Fruit fly (Drosophila melanogaster) whole organism, embryonic: Measurements from ENCODE around the gene CG10031.

Source experiments
- ATbp ChIP-seq: fragments of 200-800 bp; sonication (Bioruptor generic); optimal IDR thresholded peaks from 2 replicates; lab custom pipeline; 2017; ENCODE audit warnings: missing biosample characterization, mild to moderate bottlenecking, missing genetic modification characterization, missing genetic modification reagents
- Ada2b ChIP-seq: fragments of 200-800 bp; sonication (Bioruptor generic); IDR thresholded peaks from 2 replicates; pipeline ENCODE4 v1.3.6; 2022; ENCODE audit warnings: missing biosample characterization, missing genetic modification characterization
- Awh ChIP-seq: fragments of 200-800 bp; sonication (Bioruptor generic); IDR thresholded peaks from 2 replicates; pipeline ENCODE4, ENCODE4 v1.3.6; 2022; ENCODE audit warnings: missing biosample characterization, missing genetic modification characterization
- CG10321 ChIP-seq: fragments of 200-800 bp; sonication (Bioruptor generic); IDR thresholded peaks from 2 replicates; pipeline ENCODE4 v1.3.6; 2022; ENCODE audit warnings: missing biosample characterization, missing genetic modification characterization
- CG10654 ChIP-seq: fragments of 200-800 bp; sonication (Bioruptor generic); optimal IDR thresholded peaks from 2 replicates; lab custom pipeline; 2016; ENCODE audit warnings: missing biosample characterization, missing genetic modification characterization
- CG10959 ChIP-seq: fragments of 200-800 bp; sonication (Bioruptor generic); IDR thresholded peaks from 2 replicates; pipeline ENCODE4 v1.3.6; 2022; ENCODE audit warnings: missing biosample characterization, missing genetic modification characterization
- CG11247 ChIP-seq: fragments of 200-800 bp; sonication (Bioruptor generic); IDR thresholded peaks from 2 replicates; pipeline ENCODE4 v1.3.6; 2022; ENCODE audit warnings: missing biosample characterization, missing genetic modification characterization
- CG11560 ChIP-seq: fragments of 200-800 bp; sonication (Bioruptor generic); IDR thresholded peaks from 3 replicates; pipeline ENCODE4 v1.3.6; 2022; ENCODE audit warnings: missing biosample characterization, missing genetic modification characterization
- CG1233 ChIP-seq: fragments of 200-800 bp; sonication (Bioruptor generic); optimal IDR thresholded peaks from 4 replicates; lab custom pipeline; 2018; ENCODE audit warnings: missing biosample characterization, mild to moderate bottlenecking, missing genetic modification characterization
- CG13624 ChIP-seq: fragments of 200-800 bp; sonication (Bioruptor generic); optimal IDR thresholded peaks from 2 replicates; lab custom pipeline; 2016; ENCODE audit warnings: missing biosample characterization, missing genetic modification characterization
- CG16779 ChIP-seq: fragments of 200-800 bp; sonication (Bioruptor generic); IDR thresholded peaks from 2 replicates; pipeline ENCODE4 v1.3.6; 2022; ENCODE audit warnings: missing biosample characterization, missing genetic modification characterization
- CG17361 ChIP-seq: fragments of 200-800 bp; sonication (Bioruptor generic); IDR thresholded peaks from 3 replicates; pipeline ENCODE4 v1.3.6; 2022; ENCODE audit warnings: missing biosample characterization, missing genetic modification characterization
- CG17829 ChIP-seq: fragments of 200-800 bp; optimal IDR thresholded peaks from 2 replicates; lab custom pipeline; 2019; ENCODE audit warnings: missing biosample characterization, mild to moderate bottlenecking, missing genetic modification characterization, moderate library complexity
- CG18476 ChIP-seq: fragments of 200-800 bp; sonication (Bioruptor generic); optimal IDR thresholded peaks from 2 replicates; lab custom pipeline; 2016; ENCODE audit warnings: missing biosample characterization, mild to moderate bottlenecking, missing genetic modification characterization
- CG4360 ChIP-seq: fragments of 200-800 bp; sonication (Bioruptor generic); IDR thresholded peaks from 2 replicates; pipeline ENCODE4 v1.3.6; 2022; ENCODE audit warnings: missing biosample characterization, missing genetic modification characterization
- CG43689 ChIP-seq: fragments of 200-800 bp; sonication (Bioruptor generic); IDR thresholded peaks from 2 replicates; pipeline ENCODE4 v1.3.6; 2022; ENCODE audit warnings: missing biosample characterization, missing genetic modification characterization
- CG5180 ChIP-seq: fragments of 200-800 bp; sonication (Bioruptor generic); optimal IDR thresholded peaks from 3 replicates; lab custom pipeline; 2017; ENCODE audit warnings: missing biosample characterization, missing genetic modification characterization, mild to moderate bottlenecking, moderate library complexity, missing genetic modification reagents
- CG6683 ChIP-seq: fragments of 200-800 bp; sonication (Bioruptor generic); optimal IDR thresholded peaks from 2 replicates; lab custom pipeline; 2017; ENCODE audit warnings: missing biosample characterization, mild to moderate bottlenecking, missing genetic modification characterization, missing genetic modification reagents
- CG7556 ChIP-seq: fragments of 200-800 bp; sonication (Bioruptor generic); optimal IDR thresholded peaks from 2 replicates; lab custom pipeline; 2017; ENCODE audit warnings: missing biosample characterization, mild to moderate bottlenecking, missing genetic modification characterization
- D19A ChIP-seq: fragments of 200-800 bp; optimal IDR thresholded peaks from 3 replicates; lab custom pipeline; 2019; ENCODE audit warnings: missing biosample characterization, mild to moderate bottlenecking, missing genetic modification characterization, moderate library complexity
- D19B ChIP-seq: fragments of 200-800 bp; sonication (Bioruptor generic); optimal IDR thresholded peaks from 2 replicates; lab custom pipeline; 2017; ENCODE audit warnings: missing biosample characterization, mild to moderate bottlenecking, missing genetic modification characterization
- Deaf1 ChIP-seq: fragments of 200-800 bp; optimal IDR thresholded peaks from 3 replicates; lab custom pipeline; 2019; ENCODE audit warnings: missing biosample characterization, mild to moderate bottlenecking, missing genetic modification characterization, moderate library complexity
- Gsc ChIP-seq: fragments of 200-800 bp; sonication (Bioruptor generic); IDR thresholded peaks from 2 replicates; pipeline ENCODE4 v1.3.6; 2022; ENCODE audit warnings: missing biosample characterization, missing genetic modification characterization
- HHEX ChIP-seq: fragments of 200-800 bp; sonication (Bioruptor generic); optimal IDR thresholded peaks from 3 replicates; lab custom pipeline; 2017; ENCODE audit warnings: missing biosample characterization, mild to moderate bottlenecking, missing genetic modification characterization, missing genetic modification reagents
- Hand ChIP-seq: fragments of 200-800 bp; sonication (Bioruptor generic); optimal IDR thresholded peaks from 2 replicates; lab custom pipeline; 2017; ENCODE audit warnings: mild to moderate bottlenecking, missing biosample characterization, missing genetic modification reagents, missing genetic modification characterization
- HmgD ChIP-seq: fragments of 200-800 bp; sonication (Bioruptor generic); optimal IDR thresholded peaks from 3 replicates; lab custom pipeline; 2016; ENCODE audit warnings: missing biosample characterization, missing genetic modification characterization
- Hr51 ChIP-seq, 2 experiments: fragments of 200-800 bp; sonication (Bioruptor generic); optimal IDR thresholded peaks; 2 replicates in 1 of 2; 3 replicates in 1 of 2; lab custom pipeline; 2016 to 2018; ENCODE audit warnings: missing biosample characterization in 2 of 2, missing genetic modification characterization in 2 of 2, mild to moderate bottlenecking in 1 of 2, moderate library complexity in 1 of 2
- Meics ChIP-seq: fragments of 200-800 bp; sonication (Bioruptor generic); optimal IDR thresholded peaks from 2 replicates; lab custom pipeline; 2017; ENCODE audit warnings: missing biosample characterization, mild to moderate bottlenecking, missing genetic modification characterization
- Mes4 ChIP-seq: fragments of 200-800 bp; sonication (Bioruptor generic); optimal IDR thresholded peaks from 2 replicates; lab custom pipeline; 2016; ENCODE audit warnings: missing biosample characterization, missing genetic modification characterization
- Oaz ChIP-seq: fragments of 200-800 bp; sonication (Bioruptor generic); IDR thresholded peaks from 2 replicates; pipeline ENCODE4 v1.3.6; 2022; ENCODE audit warnings: missing biosample characterization, missing genetic modification characterization
- Ssrp ChIP-seq: fragments of 200-800 bp; sonication (Bioruptor generic); optimal IDR thresholded peaks from 2 replicates; lab custom pipeline; 2018; ENCODE audit warnings: missing biosample characterization, mild to moderate bottlenecking, missing genetic modification characterization, moderate library complexity
- bsh ChIP-seq, 2 experiments: fragments of 200-800 bp; sonication (Bioruptor generic); optimal IDR thresholded peaks; 2 replicates each; lab custom pipeline; 2017 to 2018; ENCODE audit warnings: mild to moderate bottlenecking in 2 of 2, missing biosample characterization in 2 of 2, missing genetic modification characterization in 2 of 2, moderate library complexity in 1 of 2
- cg ChIP-seq: fragments of 200-800 bp; sonication (Bioruptor generic); optimal IDR thresholded peaks from 3 replicates; lab custom pipeline; 2019; ENCODE audit warnings: missing biosample characterization, mild to moderate bottlenecking, missing genetic modification characterization, moderate library complexity
- croc ChIP-seq: fragments of 200-800 bp; sonication (Bioruptor generic); conservative IDR thresholded peaks from 3 replicates; pipeline ENCODE4 v1.3.6; 2022; ENCODE audit warnings: missing biosample characterization, missing genetic modification characterization
- dmrt11E ChIP-seq: fragments of 200-800 bp; sonication (Bioruptor generic); optimal IDR thresholded peaks from 3 replicates; lab custom pipeline; 2018; ENCODE audit warnings: missing biosample characterization, mild to moderate bottlenecking, missing genetic modification characterization, moderate library complexity
- esg ChIP-seq: fragments of 200-800 bp; sonication (Bioruptor generic); conservative IDR thresholded peaks from 2 replicates; pipeline ENCODE4 v1.3.6; 2022; ENCODE audit warnings: missing biosample characterization, missing genetic modification characterization
- fd3F ChIP-seq: fragments of 200-800 bp; sonication (Bioruptor generic); optimal IDR thresholded peaks from 2 replicates; lab custom pipeline; 2018; ENCODE audit warnings: missing biosample characterization, mild to moderate bottlenecking, missing genetic modification characterization, moderate library complexity
- fu2 ChIP-seq: fragments of 200-800 bp; sonication (Bioruptor generic); optimal IDR thresholded peaks from 2 replicates; lab custom pipeline; 2016; ENCODE audit warnings: missing biosample characterization, missing genetic modification characterization
- gfzf ChIP-seq: fragments of 200-800 bp; sonication (Bioruptor generic); optimal IDR thresholded peaks from 2 replicates; lab custom pipeline; 2016; ENCODE audit warnings: missing biosample characterization, mild to moderate bottlenecking, missing genetic modification characterization, moderate library complexity
- grau ChIP-seq: fragments of 200-800 bp; optimal IDR thresholded peaks from 3 replicates; lab custom pipeline; 2019; ENCODE audit warnings: missing biosample characterization, mild to moderate bottlenecking, missing genetic modification characterization, moderate library complexity
- gsb-n ChIP-seq: fragments of 200-800 bp; sonication (Bioruptor generic); optimal IDR thresholded peaks from 3 replicates; lab custom pipeline; 2018; ENCODE audit warnings: missing biosample characterization, mild to moderate bottlenecking, missing genetic modification characterization
- jumu ChIP-seq: fragments of 200-800 bp; sonication (Bioruptor generic); optimal IDR thresholded peaks from 3 replicates; lab custom pipeline; 2016; ENCODE audit warnings: missing biosample characterization, missing genetic modification characterization
- lola ChIP-seq, 3 experiments: fragments of >200 bp in 2 of 3; fragments of 200-800 bp in 1 of 3; sonication (Bioruptor generic) in 1 of 3; optimal IDR thresholded peaks; 2 replicates each; lab custom pipeline; 2017 to 2019; ENCODE audit warnings: missing biosample characterization in 3 of 3, missing genetic modification characterization in 3 of 3, mild to moderate bottlenecking in 1 of 3, moderate library complexity in 1 of 3
- pita ChIP-seq: fragments of 200-800 bp; sonication (Bioruptor generic); optimal IDR thresholded peaks from 2 replicates; lab custom pipeline; 2017; ENCODE audit warnings: missing biosample characterization, mild to moderate bottlenecking, missing genetic modification characterization
- pros ChIP-seq: fragments of 200-800 bp; sonication (Bioruptor generic); optimal IDR thresholded peaks from 3 replicates; lab custom pipeline; 2019; ENCODE audit warnings: missing biosample characterization, mild to moderate bottlenecking, missing genetic modification characterization, moderate library complexity
- rib ChIP-seq: fragments of 200-800 bp; sonication (Bioruptor generic); IDR thresholded peaks from 2 replicates; pipeline ENCODE4 v1.3.6; 2022; ENCODE audit warnings: missing biosample characterization, missing genetic modification characterization
- tgo ChIP-seq: fragments of 200-800 bp; sonication (Bioruptor generic); IDR thresholded peaks from 3 replicates; pipeline ENCODE4 v1.3.6; 2022; ENCODE audit warnings: missing biosample characterization, missing genetic modification characterization
- ttk ChIP-seq: fragments of 200-800 bp; sonication (Bioruptor generic); IDR thresholded peaks from 2 replicates; pipeline ENCODE4 v2.1.2; 2022; ENCODE audit warnings: missing biosample characterization, missing genetic modification characterization
- tx ChIP-seq: fragments of 200-800 bp; sonication (Bioruptor generic); optimal IDR thresholded peaks from 2 replicates; lab custom pipeline; 2016; ENCODE audit warnings: missing biosample characterization, missing genetic modification characterization
- vnd ChIP-seq: fragments of 200-800 bp; sonication (Bioruptor generic); IDR thresholded peaks from 3 replicates; pipeline ENCODE4 v1.3.6; 2022; ENCODE audit warnings: missing biosample characterization, missing genetic modification characterization; ENCODE audit not compliant: partially characterized antibody

Gene CG10031

dm6 chr2L:3655698-3656105 lies 43.2 kb downstream of the CG10031 start (continued):
- TF ChIP-seq CG17829 (tag; lab: Kevin White, UChicago): peak; percentile 99
- peak; percentile 96 for TF ChIP-seq fd3F
- peak; percentile 97 for TF ChIP-seq Mes4 (GFP tag; lab: Kevin White, UChicago)
- TF ChIP-seq Awh (GFP tag; lab: Robert Waterston, UW): peak; percentile 98
- TF ChIP-seq CG16779 (GFP tag; lab: Robert Waterston, UW): peak; percentile 97
- peak; percentile 22 for TF ChIP-seq gfzf (GFP tag; lab: Kevin White, UChicago)
- TF ChIP-seq CG1233: peak; percentile 98
- peak; percentile 89; the same call in 1 of the 2 replicates for TF ChIP-seq Gsc (GFP tag; lab: Robert Waterston, UW)
- peak; percentile 97 for TF ChIP-seq ttk
- TF ChIP-seq CG13624 (GFP tag; lab: Kevin White, UChicago): peak; percentile 99
- peak; percentile 96 for TF ChIP-seq D19A (tag; lab: Kevin White, UChicago)
- TF ChIP-seq CG5180 (GFP tag; lab: Kevin White, UChicago): peak; percentile 92
- peak; percentile 97 for TF ChIP-seq croc
- peak; percentile 98 for TF ChIP-seq Hand (GFP tag; lab: Kevin White, UChicago)
- peak; percentile 98 for TF ChIP-seq CG17361 (GFP tag; lab: Robert Waterston, UW)
- peak; percentile 84 for TF ChIP-seq CG43689
- peak; percentile 82 for TF ChIP-seq CG10321 (GFP tag; lab: Robert Waterston, UW)
- TF ChIP-seq CG7556 (GFP tag; lab: Kevin White, UChicago): peak; percentile 98
- peak; percentile 98 for TF ChIP-seq CG10654 (GFP tag; lab: Kevin White, UChicago)
- TF ChIP-seq Hr51 (GFP tag; optimal IDR thresholded peaks at IDR 0.05; lab: Kevin White, UChicago): peak; percentile 96 to 98
- TF ChIP-seq pita (GFP tag; lab: Kevin White, UChicago): no peak
- peak in 1 of 3 experiments; percentile 95 for TF ChIP-seq lola (GFP tag; optimal IDR thresholded peaks at IDR 0.05; lab: Kevin White, UChicago)
- TF ChIP-seq HmgD (GFP tag; lab: Kevin White, UChicago): peak; percentile 97
- TF ChIP-seq CG18476 (GFP tag; lab: Kevin White, UChicago): peak; percentile 95
- TF ChIP-seq grau (tag; lab: Kevin White, UChicago): peak; percentile 100
- TF ChIP-seq pros (GFP tag; lab: Kevin White, UChicago): peak; percentile 88
- peak; percentile 98 for TF ChIP-seq fu2 (GFP tag; lab: Kevin White, UChicago)
- TF ChIP-seq rib (GFP tag; lab: Robert Waterston, UW): peak; percentile 98
- peak; percentile 96 for TF ChIP-seq CG6683
- peak; percentile 98 for TF ChIP-seq Ssrp (tag; lab: Kevin White, UChicago)
- peak; percentile 99 for TF ChIP-seq ATbp (GFP tag; lab: Kevin White, UChicago)
- TF ChIP-seq vnd (GFP tag; lab: Robert Waterston, UW): no peak
- peak; percentile 96 for TF ChIP-seq CG11247 (GFP tag; lab: Robert Waterston, UW)
- TF ChIP-seq Meics: peak; percentile 98
- peak; percentile 97 for TF ChIP-seq CG4360 (GFP tag; lab: Robert Waterston, UW)
- peak; percentile 97 for TF ChIP-seq esg (GFP tag; lab: Robert Waterston, UW)
- TF ChIP-seq cg: no peak
- TF ChIP-seq Oaz (GFP tag; lab: Robert Waterston, UW): peak; percentile 95
- TF ChIP-seq CG11560 (tag; lab: Robert Waterston, UW): peak; percentile 88
- peak; percentile 97 to 99 for TF ChIP-seq bsh (GFP tag; optimal IDR thresholded peaks at IDR 0.05; lab: Kevin White, UChicago)
- peak; percentile 98 for TF ChIP-seq tx (GFP tag; lab: Kevin White, UChicago)
- TF ChIP-seq dmrt11E: peak; percentile 97
- TF ChIP-seq jumu (GFP tag; lab: Kevin White, UChicago): peak; percentile 98
- TF ChIP-seq Ada2b (GFP tag; lab: Robert Waterston, UW): peak; percentile 98
- TF ChIP-seq HHEX: peak; percentile 98
- TF ChIP-seq tgo (GFP tag; lab: Robert Waterston, UW): peak; percentile 97
- peak; percentile 97 for TF ChIP-seq CG10959 (GFP tag; lab: Robert Waterston, UW)
- TF ChIP-seq Deaf1: peak; percentile 87
- peak; percentile 98 for TF ChIP-seq gsb-n (tag; lab: Kevin White, UChicago)
- TF ChIP-seq D19B (GFP tag; lab: Kevin White, UChicago): peak; percentile 93
